Worm (Caenorhabditis elegans) whole organism, midembryonic: ENCODE results near the gene mtcu-2.

Source experiments
- T22C8.4 ChIP-seq: fragments of 200-800 bp; sonication (Bioruptor generic); IDR thresholded peaks from 2 replicates; pipeline ENCODE4 v1.3.6; 2022; ENCODE audit warnings: missing genetic modification characterization, missing compliant biosample characterization
- cog-1 ChIP-seq: sonication (generic microtip); optimal IDR thresholded peaks from 2 replicates; lab custom pipeline; 2016; ENCODE audit warnings: missing genetic modification characterization, missing compliant biosample characterization
- flt-1 ChIP-seq: fragments of 200-800 bp; sonication (Bioruptor generic); IDR thresholded peaks from 2 replicates; pipeline ENCODE4 v1.3.6; 2022; ENCODE audit warnings: missing genetic modification characterization, missing compliant biosample characterization
- klf-2 ChIP-seq: fragments of 200-800 bp; sonication (Bioruptor generic); conservative IDR thresholded peaks from 2 replicates; pipeline ENCODE4 v1.3.6; 2022; ENCODE audit warnings: missing genetic modification reagents, missing genetic modification characterization, missing compliant biosample characterization
- med-1 ChIP-seq: sonication (generic microtip); optimal IDR thresholded peaks from 2 replicates; lab custom pipeline; 2017; ENCODE audit warnings: missing genetic modification characterization, mild to moderate bottlenecking, missing compliant biosample characterization, antibody characterized with exemption, missing genetic modification reagents; ENCODE audit not compliant: insufficient read depth
- ref-1 ChIP-seq: fragments of 200-800 bp; sonication (Bioruptor generic); conservative IDR thresholded peaks from 2 replicates; pipeline ENCODE4 v1.3.6; 2022; ENCODE audit warnings: missing genetic modification reagents, missing genetic modification characterization, missing compliant biosample characterization
- tab-1 ChIP-seq: fragments of 200-800 bp; sonication (Bioruptor generic); IDR thresholded peaks from 2 replicates; pipeline ENCODE4 v1.3.6; 2022; ENCODE audit warnings: missing genetic modification characterization, missing compliant biosample characterization
- ztf-23 ChIP-seq: fragments of 200-800 bp; sonication (Bioruptor generic); IDR thresholded peaks from 2 replicates; pipeline ENCODE4 v1.3.6; 2022; ENCODE audit warnings: missing genetic modification reagents, missing genetic modification characterization, missing compliant biosample characterization
- ztf-29 ChIP-seq: fragments of 200-800 bp; sonication (Bioruptor generic); IDR thresholded peaks from 2 replicates; pipeline ENCODE4 v1.3.6; 2022; ENCODE audit warnings: missing genetic modification reagents, missing genetic modification characterization, missing compliant biosample characterization

mtcu-2 gene

DNA sequence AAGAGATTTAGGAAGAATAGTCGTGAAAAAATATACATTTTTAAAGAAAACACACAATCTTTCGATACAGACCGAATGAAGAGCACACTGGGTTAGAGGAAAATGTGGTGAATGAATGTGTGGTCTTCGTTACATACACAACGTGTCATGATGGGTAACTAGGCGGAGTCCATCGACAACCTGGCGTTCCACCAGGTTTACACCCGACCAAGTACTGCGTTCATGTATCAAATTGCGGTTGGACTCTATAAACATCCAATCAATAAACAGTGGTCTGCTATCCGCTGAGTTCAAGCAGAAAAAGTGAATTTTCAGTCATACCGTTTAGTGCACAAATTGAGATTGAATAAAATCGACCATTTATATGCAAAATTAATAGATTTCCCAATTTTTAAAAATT, 51.3 kb downstream of the mtcu-2 start, which contains the start of gene sdz-38:
TSS of gene sdz-38 (minus strand) at position 101 of the 400 bp plus-strand sequence.
- TF ChIP-seq ref-1 (GFP tag; lab: Robert Waterston, UW) (no peak), tab-1 (GFP tag; lab: Robert Waterston, UW) (no peak), med-1 (GFP tag; lab: Kevin White, UChicago) (no peak), klf-2 (GFP tag; lab: Robert Waterston, UW) (no peak), cog-1 (no peak), ztf-29 (no peak), T22C8.4 (GFP tag; lab: Robert Waterston, UW) (no peak), ztf-23 (GFP tag; lab: Robert Waterston, UW) (no peak), flt-1 (GFP tag; lab: Robert Waterston, UW) (no peak)
